Worm (Caenorhabditis elegans) whole organism, L3 larva: ENCODE results near the gene nhr-238.

Source experiments
- aly-2 ChIP-seq: fragments of 150-350 bp; optimal IDR thresholded peaks from 2 replicates; lab custom pipeline; 2014; ENCODE audit warnings: missing biosample characterization, missing genetic modification characterization
- ama-1 ChIP-seq: fragments of 150-350 bp; optimal IDR thresholded peaks from 2 replicates; lab custom pipeline; 2018
- ceh-28 ChIP-seq: fragments of 150-350 bp; optimal IDR thresholded peaks from 2 replicates; lab custom pipeline; 2014; ENCODE audit warnings: missing biosample characterization, missing genetic modification reagents, missing genetic modification characterization
- mdl-1 ChIP-seq: fragments of 150-350 bp; optimal IDR thresholded peaks from 2 replicates; lab custom pipeline; 2014; ENCODE audit warnings: missing biosample characterization, missing genetic modification characterization
- nhr-76 ChIP-seq: fragments of 150-350 bp; sonication (generic microtip); optimal IDR thresholded peaks from 5 replicates; lab custom pipeline; 2014; ENCODE audit warnings: missing biosample characterization, missing genetic modification characterization
- snpc-4 ChIP-seq: fragments of 150-350 bp; optimal IDR thresholded peaks from 2 replicates; lab custom pipeline; 2014; ENCODE audit warnings: missing biosample characterization, missing genetic modification characterization
- zag-1 ChIP-seq: fragments of 150-350 bp; optimal IDR thresholded peaks from 2 replicates; lab custom pipeline; 2014; ENCODE audit warnings: missing biosample characterization, missing genetic modification characterization
- ztf-11 ChIP-seq: fragments of 150-350 bp; optimal IDR thresholded peaks from 2 replicates; lab custom pipeline; 2014; ENCODE audit warnings: missing biosample characterization, missing genetic modification characterization
- ztf-4 ChIP-seq: fragments of 150-350 bp; optimal IDR thresholded peaks from 2 replicates; lab custom pipeline; 2014; ENCODE audit warnings: missing biosample characterization, missing genetic modification characterization

DNA sequence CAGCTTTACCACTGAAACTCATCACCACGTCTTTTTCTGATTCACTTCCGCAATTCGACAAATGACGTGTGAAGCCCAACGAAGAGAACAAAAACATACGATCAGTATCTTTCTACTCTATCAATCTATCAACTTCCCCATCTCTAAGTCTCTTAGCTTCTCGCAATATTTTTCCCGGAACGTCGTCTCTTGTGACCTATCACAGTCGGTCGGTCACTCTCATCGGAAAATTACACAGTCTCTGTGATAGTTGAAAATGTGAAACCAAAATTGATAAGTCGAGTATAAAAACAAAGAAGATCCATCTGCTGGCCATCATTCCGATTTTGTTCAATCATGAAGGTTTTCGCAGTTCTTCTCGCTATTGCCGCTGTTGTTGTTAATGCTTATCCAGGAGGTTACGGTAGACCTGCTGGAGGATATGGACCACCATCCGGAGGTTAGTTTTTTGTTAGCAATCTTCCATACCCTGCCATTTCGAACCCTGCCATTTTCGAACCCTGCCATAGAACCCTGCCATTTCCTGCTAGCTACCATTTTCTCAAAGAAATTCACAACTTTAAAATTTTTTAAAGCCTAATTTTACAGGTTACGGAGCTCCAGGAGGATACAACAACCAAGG lies 35.3 kb downstream of the nhr-238 start, which contains the start of gene F16B4.4:
- TF ChIP-seq aly-2, result no peak
- no peak for TF ChIP-seq mdl-1
- no peak for TF ChIP-seq snpc-4 (tag; lab: Kevin White, UChicago)
- peak; percentile 39 for TF ChIP-seq ceh-28
- no peak for TF ChIP-seq nhr-76 (tag; lab: Kevin White, UChicago)
- no peak for TF ChIP-seq zag-1
- no peak for TF ChIP-seq ztf-11 (tag; lab: Kevin White, UChicago)
- TF ChIP-seq ztf-4 (tag; lab: Kevin White, UChicago), result no peak
- peak; percentile 63 for TF ChIP-seq ama-1 (lab: Kevin White, UChicago)
